Worm (Caenorhabditis elegans) whole organism, L3 larva: Measurements from ENCODE around the gene mlc-6.

Source experiments
- R02D3.7 ChIP-seq: fragments of 150-350 bp; optimal IDR thresholded peaks from 2 replicates; lab custom pipeline; 2014; ENCODE audit warnings: missing biosample characterization, missing genetic modification characterization
- ZK546.5 ChIP-seq: sonication (generic microtip); optimal IDR thresholded peaks from 2 replicates; lab custom pipeline; 2017; ENCODE audit warnings: missing biosample characterization, missing genetic modification characterization
- aly-2 ChIP-seq: fragments of 150-350 bp; optimal IDR thresholded peaks from 2 replicates; lab custom pipeline; 2014; ENCODE audit warnings: missing biosample characterization, missing genetic modification characterization
- ama-1 ChIP-seq: fragments of 150-350 bp; optimal IDR thresholded peaks from 2 replicates; lab custom pipeline; 2018
- ceh-16 ChIP-seq: sonication (generic microtip); optimal IDR thresholded peaks from 2 replicates; lab custom pipeline; 2017; ENCODE audit warnings: missing biosample characterization, missing genetic modification characterization
- ceh-28 ChIP-seq: fragments of 150-350 bp; optimal IDR thresholded peaks from 2 replicates; lab custom pipeline; 2014; ENCODE audit warnings: missing biosample characterization, missing genetic modification reagents, missing genetic modification characterization
- ceh-82 ChIP-seq: fragments of 150-350 bp; optimal IDR thresholded peaks from 2 replicates; lab custom pipeline; 2014; ENCODE audit warnings: missing biosample characterization, missing genetic modification characterization
- ceh-9 ChIP-seq: sonication (generic microtip); optimal IDR thresholded peaks from 2 replicates; lab custom pipeline; 2018; ENCODE audit warnings: missing biosample characterization, missing genetic modification characterization
- daf-12 ChIP-seq: fragments of 150-350 bp; optimal IDR thresholded peaks from 2 replicates; lab custom pipeline; 2014; ENCODE audit warnings: missing biosample characterization, missing genetic modification reagents, missing genetic modification characterization
- egl-27 ChIP-seq: sonication (generic microtip); optimal IDR thresholded peaks from 4 replicates; lab custom pipeline; 2017; ENCODE audit warnings: missing biosample characterization, missing genetic modification reagents, missing genetic modification characterization
- egl-5 ChIP-seq: fragments of 150-350 bp; optimal IDR thresholded peaks from 2 replicates; lab custom pipeline; 2017; ENCODE audit warnings: missing biosample characterization, missing genetic modification reagents, missing genetic modification characterization, inconsistent platforms
- elt-1 ChIP-seq: fragments of 150-350 bp; optimal IDR thresholded peaks from 2 replicates; lab custom pipeline; 2014; ENCODE audit warnings: missing biosample characterization, missing genetic modification characterization
- eor-1 ChIP-seq, 2 experiments: fragments of 150-350 bp; optimal IDR thresholded peaks; 2 replicates each; lab custom pipeline; 2014 to 2018; ENCODE audit warnings: missing biosample characterization in 2 of 2, missing genetic modification characterization in 2 of 2
- fkh-10 ChIP-seq: sonication (generic microtip); optimal IDR thresholded peaks from 2 replicates; lab custom pipeline; 2017; ENCODE audit warnings: missing biosample characterization, missing genetic modification reagents, missing genetic modification characterization
- fkh-2 ChIP-seq: fragments of 150-350 bp; optimal IDR thresholded peaks from 2 replicates; lab custom pipeline; 2014; ENCODE audit warnings: missing biosample characterization, missing genetic modification reagents, missing genetic modification characterization
- hmg-11 ChIP-seq: sonication (generic microtip); optimal IDR thresholded peaks from 2 replicates; lab custom pipeline; 2016; ENCODE audit warnings: missing genetic modification characterization, missing compliant biosample characterization
- jun-1 ChIP-seq: fragments of 150-350 bp; optimal IDR thresholded peaks from 2 replicates; lab custom pipeline; 2014; ENCODE audit warnings: missing biosample characterization, missing genetic modification reagents, missing genetic modification characterization
- lin-39 ChIP-seq: fragments of 150-350 bp; optimal IDR thresholded peaks from 2 replicates; lab custom pipeline; 2018; ENCODE audit warnings: missing biosample characterization, missing genetic modification reagents, missing genetic modification characterization
- lsy-12 ChIP-seq: sonication (generic microtip); optimal IDR thresholded peaks from 2 replicates; lab custom pipeline; 2016; ENCODE audit warnings: mild to moderate bottlenecking, missing genetic modification characterization, missing compliant biosample characterization
- mml-1 ChIP-seq: fragments of 150-350 bp; sonication (generic microtip); optimal IDR thresholded peaks from 3 replicates; lab custom pipeline; 2014; ENCODE audit warnings: missing biosample characterization, missing genetic modification characterization
- nfya-1 ChIP-seq: sonication (generic microtip); optimal IDR thresholded peaks from 2 replicates; lab custom pipeline; 2017; ENCODE audit warnings: missing genetic modification characterization, mild to moderate bottlenecking, missing compliant biosample characterization, antibody characterized with exemption, moderate library complexity; ENCODE audit not compliant: insufficient read depth
- nhr-11 ChIP-seq: fragments of 150-350 bp; optimal IDR thresholded peaks from 2 replicates; lab custom pipeline; 2014; ENCODE audit warnings: missing biosample characterization, missing genetic modification characterization
- nhr-12 ChIP-seq: fragments of 150-350 bp; optimal IDR thresholded peaks from 2 replicates; lab custom pipeline; 2014; ENCODE audit warnings: missing biosample characterization, missing genetic modification characterization
- nhr-23 ChIP-seq: fragments of 150-350 bp; optimal IDR thresholded peaks from 2 replicates; lab custom pipeline; 2014; ENCODE audit warnings: missing biosample characterization, missing genetic modification reagents, missing genetic modification characterization
- nhr-28 ChIP-seq: fragments of 150-350 bp; optimal IDR thresholded peaks from 2 replicates; lab custom pipeline; 2014; ENCODE audit warnings: missing biosample characterization, missing genetic modification characterization
- nhr-43 ChIP-seq: sonication (generic microtip); optimal IDR thresholded peaks from 2 replicates; lab custom pipeline; 2016; ENCODE audit warnings: mild to moderate bottlenecking, missing genetic modification characterization, missing compliant biosample characterization; ENCODE audit not compliant: poor library complexity, severe bottlenecking
- nhr-67 ChIP-seq: fragments of 150-350 bp; optimal IDR thresholded peaks from 2 replicates; lab custom pipeline; 2014; ENCODE audit warnings: missing biosample characterization, missing genetic modification characterization
- nhr-76 ChIP-seq: fragments of 150-350 bp; sonication (generic microtip); optimal IDR thresholded peaks from 5 replicates; lab custom pipeline; 2014; ENCODE audit warnings: missing biosample characterization, missing genetic modification characterization
- pha-4 ChIP-seq: fragments of 150-350 bp; optimal IDR thresholded peaks from 2 replicates; lab custom pipeline; 2014; ENCODE audit warnings: missing biosample characterization, missing genetic modification reagents, missing genetic modification characterization
- pqm-1 ChIP-seq: fragments of 150-350 bp; optimal IDR thresholded peaks from 2 replicates; lab custom pipeline; 2017; ENCODE audit warnings: missing biosample characterization, missing genetic modification characterization, inconsistent platforms
- sea-2 ChIP-seq: fragments of 150-350 bp; sonication (generic microtip); optimal IDR thresholded peaks from 4 replicates; lab custom pipeline; 2014; ENCODE audit warnings: missing biosample characterization, missing genetic modification reagents, missing genetic modification characterization
- skn-1 ChIP-seq: fragments of 150-350 bp; optimal IDR thresholded peaks from 2 replicates; lab custom pipeline; 2014; ENCODE audit warnings: missing biosample characterization, missing genetic modification characterization
- snpc-4 ChIP-seq: fragments of 150-350 bp; optimal IDR thresholded peaks from 2 replicates; lab custom pipeline; 2014; ENCODE audit warnings: missing biosample characterization, missing genetic modification characterization
- tbx-2 ChIP-seq: sonication (generic microtip); optimal IDR thresholded peaks from 2 replicates; lab custom pipeline; 2016; ENCODE audit warnings: mild to moderate bottlenecking, missing genetic modification characterization, missing compliant biosample characterization
- unc-39 ChIP-seq: sonication (generic microtip); optimal IDR thresholded peaks from 4 replicates; lab custom pipeline; 2017; ENCODE audit warnings: missing biosample characterization, missing genetic modification characterization
- zag-1 ChIP-seq: fragments of 150-350 bp; optimal IDR thresholded peaks from 2 replicates; lab custom pipeline; 2014; ENCODE audit warnings: missing biosample characterization, missing genetic modification characterization
- ztf-11 ChIP-seq: fragments of 150-350 bp; optimal IDR thresholded peaks from 2 replicates; lab custom pipeline; 2014; ENCODE audit warnings: missing biosample characterization, missing genetic modification characterization
- ztf-4 ChIP-seq: fragments of 150-350 bp; optimal IDR thresholded peaks from 2 replicates; lab custom pipeline; 2014; ENCODE audit warnings: missing biosample characterization, missing genetic modification characterization

The mlc-6 gene

ce11 chrX:14238291-14238758 is 8.1 kb downstream of the mlc-6 start, which contains the start of gene K04C1.2 (continued):
- no peak for TF ChIP-seq aly-2 (tag; lab: Kevin White, UChicago)
- TF ChIP-seq fkh-2 (tag; lab: Kevin White, UChicago), result no peak
- TF ChIP-seq egl-5 (tag; lab: Kevin White, UChicago), result no peak
- no peak for TF ChIP-seq egl-27
- no peak for TF ChIP-seq nhr-43 (tag; lab: Kevin White, UChicago)
- TF ChIP-seq mml-1 (tag; lab: Kevin White, UChicago), result no peak
- TF ChIP-seq ceh-16 (tag; lab: Kevin White, UChicago), result no peak
- TF ChIP-seq hmg-11 (tag; lab: Kevin White, UChicago), result peak; percentile 73
- no peak for TF ChIP-seq nhr-12 (tag; lab: Kevin White, UChicago)
- no peak for TF ChIP-seq ceh-82 (tag; lab: Kevin White, UChicago)
- TF ChIP-seq elt-1 (tag; lab: Kevin White, UChicago), result no peak
- TF ChIP-seq zag-1 (tag; lab: Kevin White, UChicago), result no peak
- no peak for TF ChIP-seq nhr-11 (tag; lab: Kevin White, UChicago)
- TF ChIP-seq snpc-4, result no peak
- no peak for TF ChIP-seq ama-1 (lab: Kevin White, UChicago)
- peak; percentile 50 for TF ChIP-seq nfya-1 (tag; lab: Kevin White, UChicago)
- peak; percentile 61 for TF ChIP-seq ceh-28
- TF ChIP-seq nhr-23 (tag; lab: Kevin White, UChicago), result no peak
- no peak for TF ChIP-seq lsy-12
- TF ChIP-seq pqm-1 (tag; lab: Kevin White, UChicago), result peak; percentile 44
- TF ChIP-seq R02D3.7 (tag; lab: Kevin White, UChicago), result no peak
- TF ChIP-seq jun-1 (tag; lab: Kevin White, UChicago), result peak; percentile 4
- TF ChIP-seq daf-12 (tag; lab: Kevin White, UChicago), result no peak
- TF ChIP-seq skn-1 (tag; lab: Kevin White, UChicago), result no peak
- TF ChIP-seq nhr-28 (tag; lab: Kevin White, UChicago), result no peak
- no peak for TF ChIP-seq sea-2 (GFP tag; lab: Kevin White, UChicago)

ce11 chrX:14236121-14236824 is 10.1 kb downstream of the mlc-6 start:
- TF ChIP-seq fkh-10 (GFP tag; lab: Kevin White, UChicago) (no peak), ztf-11 (tag; lab: Kevin White, UChicago) (no peak), eor-1 (tag; optimal IDR thresholded peaks at IDR 0.05; lab: Kevin White, UChicago) (no peak), mml-1 (tag; lab: Kevin White, UChicago) (no peak), pha-4 (tag; lab: Kevin White, UChicago) (no peak), lin-39 (tag; lab: Kevin White, UChicago) (no peak), zag-1 (tag; lab: Kevin White, UChicago) (no peak), egl-27 (no peak), tbx-2 (tag; lab: Kevin White, UChicago) (no peak), nhr-67 (no peak), ceh-9 (tag; lab: Kevin White, UChicago) (no peak), nhr-11 (tag; lab: Kevin White, UChicago) (no peak), nhr-76 (tag; lab: Kevin White, UChicago) (no peak)

ce11 chrX:14234932-14235331 is 11.5 kb downstream of the mlc-6 start, which contains the start of gene srg-37:
Gene srg-37 (minus strand): TSS chrX:14235032.
- no peak for TF ChIP-seq R02D3.7 (tag; lab: Kevin White, UChicago)
- TF ChIP-seq nhr-43 (tag; lab: Kevin White, UChicago), result no peak
- no peak for TF ChIP-seq lin-39 (tag; lab: Kevin White, UChicago)

ce11 chrX:14234366-14234765 is 12.1 kb downstream of the mlc-6 start, which contains the start of gene srg-36:
Gene srg-36 (minus strand): TSS chrX:14234466.
- TF ChIP-seq egl-27, result no peak
- no peak for TF ChIP-seq aly-2 (tag; lab: Kevin White, UChicago)
- no peak for TF ChIP-seq lsy-12
- no peak for TF ChIP-seq unc-39
- TF ChIP-seq ztf-4 (tag; lab: Kevin White, UChicago), result no peak
- no peak for TF ChIP-seq ZK546.5 (tag; lab: Kevin White, UChicago)
- no peak for TF ChIP-seq sea-2 (GFP tag; lab: Kevin White, UChicago)
- TF ChIP-seq ceh-82 (tag; lab: Kevin White, UChicago), result no peak
- TF ChIP-seq nhr-23 (tag; lab: Kevin White, UChicago), result no peak
